Fruit fly (Drosophila melanogaster): ENCODE data around the gene Ssl1.
A peak's percentile ranks its signal among the peaks of the same experiment; 100 is the strongest.

Ssl1 gene

dm6 chr3L:22837651-22838614 lies 41.0 kb upstream of the Ssl1 start (continued):
- TF ChIP-seq Med (GFP tag), result peak; percentile 49
- no peak for TF ChIP-seq caup (GFP tag; optimal IDR thresholded peaks at IDR 0.05; ENCODE audit: severe bottlenecking)
- no peak for TF ChIP-seq ERR (GFP tag; optimal IDR thresholded peaks at IDR 0.05)
- TF ChIP-seq fu2 (GFP tag; optimal IDR thresholded peaks at IDR 0.05), result no peak
- TF ChIP-seq CG15696 (tag; optimal IDR thresholded peaks at IDR 0.05), result no peak
- peak; percentile 95 for TF ChIP-seq CG3407 (GFP tag; optimal IDR thresholded peaks at IDR 0.05)
- TF ChIP-seq Tbp (GFP tag; optimal IDR thresholded peaks at IDR 0.05), result no peak
- no peak for TF ChIP-seq CG2116 (GFP tag; optimal IDR thresholded peaks at IDR 0.05)
- no peak for TF ChIP-seq CG3838 (GFP tag; optimal IDR thresholded peaks at IDR 0.05)
- TF ChIP-seq CG11398 (GFP tag; optimal IDR thresholded peaks at IDR 0.05), result no peak
- no peak for TF ChIP-seq Dip3 (GFP tag; optimal IDR thresholded peaks at IDR 0.05)
- no peak for TF ChIP-seq gro (GFP tag; optimal IDR thresholded peaks at IDR 0.05)
- TF ChIP-seq CG12659 (GFP tag; optimal IDR thresholded peaks at IDR 0.05), result peak; percentile 11
- TF ChIP-seq Dll (GFP tag; IDR thresholded peaks at IDR 0.05; ENCODE audit: partially characterized antibody), result no peak
- no peak for TF ChIP-seq CG11560 (tag; IDR thresholded peaks at IDR 0.05)
- peak; percentile 35; the same call in 1 of the 2 replicates for TF ChIP-seq CG13287 (GFP tag; IDR thresholded peaks at IDR 0.05; ENCODE audit: partially characterized antibody)
- no peak for TF ChIP-seq Elba2 (GFP tag; optimal IDR thresholded peaks at IDR 0.05)
- no peak for TF ChIP-seq gem (tag; optimal IDR thresholded peaks at IDR 0.05)
- no peak for TF ChIP-seq run (tag; optimal IDR thresholded peaks at IDR 0.05)
- no peak for TF ChIP-seq CG6689 (GFP tag; IDR thresholded peaks at IDR 0.05)
- no peak for TF ChIP-seq NK7.1 (GFP tag; optimal IDR thresholded peaks at IDR 0.05)
- no peak for TF ChIP-seq fd3F (GFP tag; optimal IDR thresholded peaks at IDR 0.05)
- TF ChIP-seq unpg (GFP tag; optimal IDR thresholded peaks at IDR 0.05), result no peak
- no peak for TF ChIP-seq CG1792 (GFP tag; optimal IDR thresholded peaks at IDR 0.05)
- no peak for TF ChIP-seq HLH54F (GFP tag; optimal IDR thresholded peaks at IDR 0.05)
- no peak for TF ChIP-seq Camta (GFP tag; optimal IDR thresholded peaks at IDR 0.05)
- TF ChIP-seq oc (tag; optimal IDR thresholded peaks at IDR 0.05), result no peak
- TF ChIP-seq CG12942 (GFP tag; optimal IDR thresholded peaks at IDR 0.05), result no peak
- no peak for TF ChIP-seq Max (GFP tag; optimal IDR thresholded peaks at IDR 0.05)
- TF ChIP-seq Jarid2 (GFP tag; optimal IDR thresholded peaks at IDR 0.05), result no peak
- no peak for TF ChIP-seq CG11695 (GFP tag; IDR thresholded peaks at IDR 0.05)
- no peak for TF ChIP-seq wek (GFP tag; optimal IDR thresholded peaks at IDR 0.05)
- TF ChIP-seq CG4404 (GFP tag; IDR thresholded peaks at IDR 0.05), result no peak
- TF ChIP-seq ham (GFP tag; IDR thresholded peaks at IDR 0.05), result no peak
- TF ChIP-seq E2f1 (GFP tag; IDR thresholded peaks at IDR 0.05), result no peak
- no peak for TF ChIP-seq CG18764 (GFP tag; optimal IDR thresholded peaks at IDR 0.05)
- TF ChIP-seq CG1647 (GFP tag; optimal IDR thresholded peaks at IDR 0.05), result no peak
- no peak for TF ChIP-seq CG3281 (GFP tag; optimal IDR thresholded peaks at IDR 0.05)
- TF ChIP-seq pum (GFP tag; optimal IDR thresholded peaks at IDR 0.05), result no peak
- TF ChIP-seq Hr3 (GFP tag; optimal IDR thresholded peaks at IDR 0.05), result no peak
- TF ChIP-seq jigr1 (GFP tag; IDR thresholded peaks at IDR 0.05), result no peak
- no peak for TF ChIP-seq CG6813 (GFP tag; optimal IDR thresholded peaks at IDR 0.05)
- no peak for TF ChIP-seq HmgD (GFP tag; optimal IDR thresholded peaks at IDR 0.05)
- TF ChIP-seq Ssrp (tag; optimal IDR thresholded peaks at IDR 0.05), result no peak
- no peak for TF ChIP-seq CG9876 (GFP tag; optimal IDR thresholded peaks at IDR 0.05)
- no peak for TF ChIP-seq h (optimal IDR thresholded peaks at IDR 0.05)
- TF ChIP-seq CG32767 (GFP tag; IDR thresholded peaks at IDR 0.05), result no peak
- TF ChIP-seq fd102C (GFP tag; optimal IDR thresholded peaks at IDR 0.05), result no peak
- no peak for TF ChIP-seq CG16779 (GFP tag; IDR thresholded peaks at IDR 0.05)
- no peak for TF ChIP-seq CG2202 (tag; optimal IDR thresholded peaks at IDR 0.05)
